Worm (Caenorhabditis elegans) whole organism, L2 larva: ENCODE data around the gene F22E5.1.

Source experiments
- aly-2 ChIP-seq: fragments of 150-350 bp; optimal IDR thresholded peaks from 2 replicates; lab custom pipeline; 2014; ENCODE audit warnings: missing biosample characterization, missing genetic modification characterization
- ama-1 ChIP-seq: fragments of 150-350 bp; optimal IDR thresholded peaks from 2 replicates; lab custom pipeline; 2018; ENCODE audit warnings: inconsistent platforms
- ceh-82 ChIP-seq: fragments of 150-350 bp; optimal IDR thresholded peaks from 2 replicates; lab custom pipeline; 2014; ENCODE audit warnings: missing biosample characterization, missing genetic modification characterization
- fos-1 ChIP-seq: fragments of 150-350 bp; optimal IDR thresholded peaks from 2 replicates; lab custom pipeline; 2014; ENCODE audit warnings: missing biosample characterization, missing genetic modification characterization
- lin-13 ChIP-seq: fragments of 150-350 bp; optimal IDR thresholded peaks from 2 replicates; lab custom pipeline; 2014; ENCODE audit warnings: missing biosample characterization, missing genetic modification reagents, missing genetic modification characterization
- lsy-2 ChIP-seq, 2 experiments: fragments of 150-350 bp in 1 of 2; sonication (generic microtip) in 1 of 2; optimal IDR thresholded peaks; 2 replicates each; lab custom pipeline; 2014 to 2017; ENCODE audit warnings: missing biosample characterization in 2 of 2, missing genetic modification characterization in 2 of 2
- mdl-1 ChIP-seq, 2 experiments: fragments of 150-350 bp in 1 of 2; sonication (generic microtip) in 1 of 2; optimal IDR thresholded peaks; 2 replicates each; lab custom pipeline; 2017; ENCODE audit warnings: missing biosample characterization in 2 of 2, missing genetic modification characterization in 2 of 2
- nhr-11 ChIP-seq: fragments of 150-350 bp; optimal IDR thresholded peaks from 2 replicates; lab custom pipeline; 2014; ENCODE audit warnings: missing biosample characterization, missing genetic modification characterization
- sma-3 ChIP-seq: sonication (generic microtip); optimal IDR thresholded peaks from 2 replicates; lab custom pipeline; 2016; ENCODE audit warnings: missing genetic modification reagents, missing genetic modification characterization, missing compliant biosample characterization
- sma-9 ChIP-seq, 2 experiments: fragments of 150-350 bp in 1 of 2; sonication (generic microtip) in 1 of 2; optimal IDR thresholded peaks; 2 replicates each; lab custom pipeline; 2014 to 2016; ENCODE audit warnings: missing genetic modification characterization in 2 of 2, mild to moderate bottlenecking in 1 of 2, missing biosample characterization in 1 of 2, missing compliant biosample characterization in 1 of 2, missing genetic modification reagents in 1 of 2, moderate library complexity in 1 of 2
- snpc-4 ChIP-seq: fragments of 150-350 bp; optimal IDR thresholded peaks from 2 replicates; lab custom pipeline; 2014; ENCODE audit warnings: missing biosample characterization, missing genetic modification characterization
- unc-55 ChIP-seq: fragments of 150-350 bp; sonication (generic microtip); optimal IDR thresholded peaks from 3 replicates; lab custom pipeline; 2014; ENCODE audit warnings: missing biosample characterization, missing genetic modification reagents, missing genetic modification characterization
- unc-62 ChIP-seq: fragments of 150-350 bp; optimal IDR thresholded peaks from 2 replicates; lab custom pipeline; 2014; ENCODE audit warnings: missing biosample characterization, missing genetic modification reagents, missing genetic modification characterization
- ztf-11 ChIP-seq: sonication (generic microtip); optimal IDR thresholded peaks from 2 replicates; lab custom pipeline; 2017; ENCODE audit warnings: missing biosample characterization, missing genetic modification characterization

DNA sequence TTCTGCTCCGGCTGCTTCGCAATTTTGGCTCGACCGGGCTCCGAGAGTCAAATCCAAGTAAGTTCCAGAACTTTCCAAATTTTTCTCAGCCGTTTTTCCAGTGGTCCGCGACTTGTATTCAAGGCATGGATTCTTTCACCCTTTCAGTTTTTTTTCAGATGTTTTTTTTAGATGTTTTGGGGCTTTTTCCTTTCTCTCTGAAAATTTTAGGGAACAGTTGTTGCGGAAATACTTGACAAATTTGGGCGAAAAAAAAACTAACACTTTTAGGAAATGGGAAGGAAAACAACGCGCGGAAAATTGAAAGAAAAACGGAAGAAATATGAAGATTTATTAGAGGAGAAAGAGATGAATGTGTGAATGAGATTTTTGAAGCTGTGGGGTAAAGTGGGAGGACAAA lies 52.0 kb downstream of the F22E5.1 start, which contains the start of the genes T05A8.11 and nep-2:
- TF ChIP-seq snpc-4 (tag; lab: Kevin White, UChicago) (no peak), nhr-11 (tag; lab: Kevin White, UChicago) (no peak), aly-2 (tag; lab: Kevin White, UChicago) (no peak), fos-1 (tag; lab: Kevin White, UChicago) (no peak), lin-13 (no peak), lsy-2 (tag; optimal IDR thresholded peaks at IDR 0.05; lab: Kevin White, UChicago) (no peak), ama-1 (lab: Kevin White, UChicago) (no peak), sma-9 (GFP tag; optimal IDR thresholded peaks at IDR 0.05; lab: Kevin White, UChicago) (no peak), sma-9 (tag; optimal IDR thresholded peaks at IDR 0.05; lab: Kevin White, UChicago) (no peak), sma-3 (no peak), mdl-1 (tag; optimal IDR thresholded peaks at IDR 0.05; lab: Kevin White, UChicago) (no peak), ceh-82 (no peak), unc-55 (GFP tag; lab: Kevin White, UChicago) (no peak), ztf-11 (tag; lab: Kevin White, UChicago) (no peak), unc-62 (GFP tag; lab: Kevin White, UChicago) (no peak)
